Fruit fly (Drosophila melanogaster) whole organism, embryonic: Measurements from ENCODE around the gene CG10584.

Source experiments
- CG10274 ChIP-seq: fragments of 200-800 bp; sonication (Bioruptor generic); optimal IDR thresholded peaks from 3 replicates; lab custom pipeline; 2017; ENCODE audit warnings: missing biosample characterization, mild to moderate bottlenecking, missing genetic modification characterization
- CG10431 ChIP-seq: fragments of 200-800 bp; sonication (Bioruptor generic); optimal IDR thresholded peaks from 3 replicates; lab custom pipeline; 2018; ENCODE audit warnings: missing biosample characterization, mild to moderate bottlenecking, missing genetic modification characterization
- CG12071 ChIP-seq: fragments of 200-800 bp; sonication (Bioruptor generic); optimal IDR thresholded peaks from 3 replicates; lab custom pipeline; 2018; ENCODE audit warnings: missing biosample characterization, mild to moderate bottlenecking, missing genetic modification characterization
- CG13287 ChIP-seq: fragments of 200-800 bp; sonication (Bioruptor generic); IDR thresholded peaks from 2 replicates; pipeline ENCODE4 v1.3.6; 2022; ENCODE audit warnings: missing biosample characterization, missing genetic modification characterization; ENCODE audit not compliant: partially characterized antibody
- CG13424 ChIP-seq: fragments of 200-800 bp; sonication (Bioruptor generic); optimal IDR thresholded peaks from 2 replicates; lab custom pipeline; 2019; ENCODE audit warnings: missing biosample characterization, mild to moderate bottlenecking, missing genetic modification characterization, moderate library complexity
- CG14441 ChIP-seq: fragments of 200-800 bp; sonication (Bioruptor generic); IDR thresholded peaks from 2 replicates; pipeline ENCODE4 v1.3.6; 2022; ENCODE audit warnings: missing biosample characterization, missing genetic modification characterization
- CG15011 ChIP-seq: fragments of 200-800 bp; sonication (Bioruptor generic); optimal IDR thresholded peaks from 3 replicates; lab custom pipeline; 2018; ENCODE audit warnings: missing biosample characterization, mild to moderate bottlenecking, missing genetic modification characterization
- CG18011 ChIP-seq: fragments of 200-800 bp; sonication (Bioruptor generic); optimal IDR thresholded peaks from 2 replicates; lab custom pipeline; 2017; ENCODE audit warnings: missing biosample characterization, missing genetic modification characterization, mild to moderate bottlenecking, moderate library complexity, missing genotype
- CG18262 ChIP-seq: fragments of 200-800 bp; optimal IDR thresholded peaks from 3 replicates; lab custom pipeline; 2019; ENCODE audit warnings: missing biosample characterization, mild to moderate bottlenecking, missing genetic modification characterization, moderate library complexity
- CG18599 ChIP-seq: fragments of 200-800 bp; sonication (Bioruptor generic); optimal IDR thresholded peaks from 3 replicates; lab custom pipeline; 2017; ENCODE audit warnings: missing biosample characterization, missing genetic modification characterization, mild to moderate bottlenecking, moderate library complexity, missing genetic modification reagents
- CG2129 ChIP-seq: fragments of 200-800 bp; sonication (Bioruptor generic); IDR thresholded peaks from 2 replicates; pipeline ENCODE4 v1.3.6; 2022; ENCODE audit warnings: missing biosample characterization, missing genetic modification characterization; ENCODE audit not compliant: partially characterized antibody
- CG2678 ChIP-seq: fragments of 200-800 bp; sonication (Bioruptor generic); optimal IDR thresholded peaks from 3 replicates; lab custom pipeline; 2019; ENCODE audit warnings: missing biosample characterization, mild to moderate bottlenecking, missing genetic modification characterization, moderate library complexity
- CG30403 ChIP-seq: fragments of 200-800 bp; sonication (Bioruptor generic); optimal IDR thresholded peaks from 3 replicates; lab custom pipeline; 2016; ENCODE audit warnings: missing biosample characterization, missing genetic modification characterization
- CG31224 ChIP-seq: fragments of 200-800 bp; sonication (Bioruptor generic); IDR thresholded peaks from 2 replicates; pipeline ENCODE4 v1.3.6; 2022; ENCODE audit warnings: missing biosample characterization, missing genetic modification characterization
- CG5953 ChIP-seq: fragments of 200-800 bp; sonication (Bioruptor generic); IDR thresholded peaks from 2 replicates; pipeline ENCODE4 v1.3.6; 2022; ENCODE audit warnings: missing biosample characterization, missing genetic modification characterization
- CG6175 ChIP-seq: fragments of 200-800 bp; sonication (Bioruptor generic); IDR thresholded peaks from 3 replicates; pipeline ENCODE4 v1.3.6; 2022; ENCODE audit warnings: missing biosample characterization, missing genetic modification characterization
- CG8290 ChIP-seq, 3 experiments: fragments of 200-800 bp; sonication (Bioruptor generic); optimal IDR thresholded peaks; 2 replicates each; lab custom pipeline; 2016 to 2019; ENCODE audit warnings: missing biosample characterization in 3 of 3, missing genetic modification characterization in 3 of 3, mild to moderate bottlenecking in 2 of 3, moderate library complexity in 1 of 3
- CG8924 ChIP-seq: fragments of 200-800 bp; optimal IDR thresholded peaks from 3 replicates; lab custom pipeline; 2019; ENCODE audit warnings: missing biosample characterization, mild to moderate bottlenecking, missing genetic modification characterization, moderate library complexity
- CrebB ChIP-seq: fragments of 200-800 bp; sonication (Bioruptor generic); optimal IDR thresholded peaks from 3 replicates; lab custom pipeline; 2018; ENCODE audit warnings: missing biosample characterization, mild to moderate bottlenecking, missing genetic modification characterization
- D19A ChIP-seq: fragments of 200-800 bp; optimal IDR thresholded peaks from 3 replicates; lab custom pipeline; 2019; ENCODE audit warnings: missing biosample characterization, mild to moderate bottlenecking, missing genetic modification characterization, moderate library complexity
- Drgx ChIP-seq: fragments of 200-800 bp; sonication (Bioruptor generic); IDR thresholded peaks from 2 replicates; pipeline ENCODE4 v1.3.6; 2022; ENCODE audit warnings: missing biosample characterization, missing genetic modification characterization
- HmgZ ChIP-seq: fragments of 200-800 bp; sonication (Bioruptor generic); optimal IDR thresholded peaks from 2 replicates; lab custom pipeline; 2018; ENCODE audit warnings: missing biosample characterization, mild to moderate bottlenecking, missing genetic modification characterization
- Jarid2 ChIP-seq: fragments of 200-800 bp; sonication (Bioruptor generic); optimal IDR thresholded peaks from 3 replicates; lab custom pipeline; 2017; ENCODE audit warnings: mild to moderate bottlenecking, missing biosample characterization, missing genetic modification reagents, missing genetic modification characterization
- NFAT ChIP-seq: fragments of 200-800 bp; sonication (Bioruptor generic); IDR thresholded peaks from 2 replicates; pipeline ENCODE4 v1.3.6; 2022; ENCODE audit warnings: missing biosample characterization, missing genetic modification characterization
- Nf-YA ChIP-seq: fragments of 200-800 bp; sonication (Bioruptor generic); IDR thresholded peaks from 2 replicates; pipeline ENCODE4 v1.3.6; 2022; ENCODE audit warnings: missing biosample characterization, missing genetic modification characterization
- Opbp ChIP-seq: fragments of 200-800 bp; sonication (Bioruptor generic); IDR thresholded peaks from 3 replicates; pipeline ENCODE4 v1.3.6; 2022; ENCODE audit warnings: missing biosample characterization, missing genetic modification characterization; ENCODE audit not compliant: partially characterized antibody
- Ravus ChIP-seq: fragments of 200-800 bp; sonication (Bioruptor generic); IDR thresholded peaks from 2 replicates; pipeline ENCODE4 v1.3.6; 2022; ENCODE audit warnings: missing biosample characterization, missing genetic modification characterization
- Rfx ChIP-seq: fragments of 200-800 bp; sonication (Bioruptor generic); IDR thresholded peaks from 2 replicates; pipeline ENCODE4 v1.3.6; 2022; ENCODE audit warnings: missing biosample characterization, missing genetic modification characterization
- Taf1 ChIP-seq: fragments of 200-800 bp; sonication (Bioruptor generic); IDR thresholded peaks from 2 replicates; pipeline ENCODE4 v1.3.6; 2022; ENCODE audit warnings: missing biosample characterization, missing genetic modification characterization
- bbx ChIP-seq: fragments of 200-800 bp; sonication (Bioruptor generic); IDR thresholded peaks from 2 replicates; pipeline ENCODE4 v1.3.6; 2022; ENCODE audit warnings: missing biosample characterization, missing genetic modification characterization; ENCODE audit not compliant: partially characterized antibody
- cg ChIP-seq: fragments of 200-800 bp; sonication (Bioruptor generic); optimal IDR thresholded peaks from 3 replicates; lab custom pipeline; 2019; ENCODE audit warnings: missing biosample characterization, mild to moderate bottlenecking, missing genetic modification characterization, moderate library complexity
- chm ChIP-seq: fragments of 200-800 bp; sonication (Bioruptor generic); IDR thresholded peaks from 2 replicates; pipeline ENCODE4 v1.3.6; 2022; ENCODE audit warnings: missing biosample characterization, missing genetic modification characterization
- croc ChIP-seq: fragments of 200-800 bp; sonication (Bioruptor generic); conservative IDR thresholded peaks from 3 replicates; pipeline ENCODE4 v1.3.6; 2022; ENCODE audit warnings: missing biosample characterization, missing genetic modification characterization
- crol ChIP-seq: fragments of 200-800 bp; sonication (Bioruptor generic); IDR thresholded peaks from 2 replicates; pipeline ENCODE4 v1.3.6; 2022; ENCODE audit warnings: missing biosample characterization, missing genetic modification characterization
- exex ChIP-seq: fragments of 200-800 bp; sonication (Bioruptor generic); optimal IDR thresholded peaks from 4 replicates; lab custom pipeline; 2018; ENCODE audit warnings: missing biosample characterization, mild to moderate bottlenecking, missing genetic modification characterization, moderate library complexity
- fd102C ChIP-seq: fragments of 200-800 bp; sonication (Bioruptor generic); optimal IDR thresholded peaks from 2 replicates; lab custom pipeline; 2018; ENCODE audit warnings: missing biosample characterization, mild to moderate bottlenecking, missing genetic modification characterization, moderate library complexity
- ftz-f1 ChIP-seq: fragments of 200-800 bp; sonication (Bioruptor generic); optimal IDR thresholded peaks from 2 replicates; lab custom pipeline; 2016; ENCODE audit warnings: missing biosample characterization, missing genetic modification characterization
- gro ChIP-seq: fragments of 200-800 bp; sonication (Bioruptor generic); optimal IDR thresholded peaks from 2 replicates; lab custom pipeline; 2016; ENCODE audit warnings: missing biosample characterization, missing genetic modification characterization
- jigr1 ChIP-seq: fragments of 200-800 bp; sonication (Bioruptor generic); IDR thresholded peaks from 3 replicates; pipeline ENCODE4 v1.3.6; 2022; ENCODE audit warnings: missing biosample characterization, missing genetic modification characterization
- mam ChIP-seq: fragments of 200-800 bp; sonication (Bioruptor generic); optimal IDR thresholded peaks from 3 replicates; lab custom pipeline; 2016; ENCODE audit warnings: missing biosample characterization, missing genetic modification characterization
- nom ChIP-seq: fragments of 200-800 bp; sonication (Bioruptor generic); optimal IDR thresholded peaks from 2 replicates; lab custom pipeline; 2017; ENCODE audit warnings: missing biosample characterization, missing genetic modification characterization, mild to moderate bottlenecking, moderate library complexity, missing genetic modification reagents
- row ChIP-seq: fragments of 200-800 bp; sonication (Bioruptor generic); IDR thresholded peaks from 3 replicates; pipeline ENCODE4 v1.3.6; 2022; ENCODE audit warnings: missing biosample characterization, missing genetic modification characterization
- sd ChIP-seq: fragments of 200-800 bp; sonication (Bioruptor generic); optimal IDR thresholded peaks from 3 replicates; lab custom pipeline; 2018; ENCODE audit warnings: missing biosample characterization, mild to moderate bottlenecking, missing genetic modification characterization, moderate library complexity
- sens ChIP-seq: fragments of 200-800 bp; sonication (Bioruptor generic); peaks from one replicate; lab custom pipeline; 2016; ENCODE audit warnings: missing biosample characterization, missing genetic modification characterization
- sima ChIP-seq: fragments of 200-800 bp; sonication (Bioruptor generic); optimal IDR thresholded peaks from 2 replicates; lab custom pipeline; 2016; ENCODE audit warnings: missing biosample characterization, missing genetic modification characterization
- so ChIP-seq: fragments of 200-800 bp; sonication (Bioruptor generic); IDR thresholded peaks from 3 replicates; pipeline ENCODE4 v1.3.6; 2022; ENCODE audit warnings: missing biosample characterization, missing genetic modification characterization
- trh ChIP-seq: fragments of 200-800 bp; sonication (Bioruptor generic); optimal IDR thresholded peaks from 2 replicates; lab custom pipeline; 2016; ENCODE audit warnings: missing biosample characterization, missing genetic modification characterization
- tup ChIP-seq: fragments of 200-800 bp; sonication (Bioruptor generic); optimal IDR thresholded peaks from 2 replicates; lab custom pipeline; 2016; ENCODE audit warnings: missing biosample characterization, mild to moderate bottlenecking, missing genetic modification characterization, moderate library complexity
- usp ChIP-seq: fragments of >200 bp; optimal IDR thresholded peaks from 2 replicates; lab custom pipeline; 2017; ENCODE audit warnings: missing biosample characterization, missing genetic modification characterization
- wek ChIP-seq: fragments of 200-800 bp; sonication (Bioruptor generic); optimal IDR thresholded peaks from 3 replicates; lab custom pipeline; 2018; ENCODE audit warnings: missing biosample characterization, mild to moderate bottlenecking, missing genetic modification characterization, moderate library complexity

The CG10584 gene

dm6 chr3L:21058651-21059050 lies 27.5 kb upstream of the CG10584 start (continued):
- TF ChIP-seq jigr1 (GFP tag; lab: Robert Waterston, UW) (no peak), mam (no peak), CG30403 (GFP tag; lab: Kevin White, UChicago) (no peak), CG15011 (GFP tag; lab: Kevin White, UChicago) (no peak), HmgZ (tag; lab: Kevin White, UChicago) (peak; percentile 37), sens (GFP tag; lab: Kevin White, UChicago) (peak; percentile 74), D19A (peak; percentile 13), row (GFP tag; lab: Robert Waterston, UW) (0 out of 3 replicates have a peak, but pooled peaks have one; percentile 6), tup (GFP tag; lab: Kevin White, UChicago) (no peak), cg (GFP tag; lab: Kevin White, UChicago) (peak; percentile 82), CG12071 (peak; percentile 4), sd (tag; lab: Kevin White, UChicago) (peak; percentile 23), trh (GFP tag; lab: Kevin White, UChicago) (no peak), wek (GFP tag; lab: Kevin White, UChicago) (peak; percentile 1), sima (GFP tag; lab: Kevin White, UChicago) (no peak), ftz-f1 (GFP tag; lab: Kevin White, UChicago) (peak; percentile 22), CG14441 (GFP tag; lab: Robert Waterston, UW) (peak; percentile 43), Nf-YA (no peak), CG2678 (tag; lab: Kevin White, UChicago) (peak; percentile 6), chm (GFP tag; lab: Robert Waterston, UW) (peak; percentile 38; the same call in 1 of the 2 replicates), CG31224 (GFP tag; lab: Robert Waterston, UW) (no peak), CG2129 (GFP tag; lab: Robert Waterston, UW) (no peak), Rfx (GFP tag; lab: Robert Waterston, UW) (peak; percentile 60), bbx (GFP tag; lab: Robert Waterston, UW) (peak; percentile 17; the same call in 1 of the 2 replicates), fd102C (no peak), exex (tag; lab: Kevin White, UChicago) (peak; percentile 8), CG8924 (tag; lab: Kevin White, UChicago) (peak; percentile 21), NFAT (peak; percentile 60; the same call in 1 of the 2 replicates), CG10274 (no peak), Taf1 (GFP tag; lab: Robert Waterston, UW) (0 out of 2 replicates have a peak, but pooled peaks have one; percentile 14), CG13287 (peak; percentile 52; the same call in 1 of the 2 replicates), CG8290 (GFP tag; optimal IDR thresholded peaks at IDR 0.05; lab: Kevin White, UChicago) (no peak), CG8290 (tag; optimal IDR thresholded peaks at IDR 0.05; lab: Kevin White, UChicago) (peak in 1 of 2 experiments; percentile 62), Jarid2 (GFP tag; lab: Kevin White, UChicago) (peak; percentile 93), Drgx (GFP tag; lab: Robert Waterston, UW) (0 out of 2 replicates have a peak, but pooled peaks have one; percentile 38), CG10431 (GFP tag; lab: Kevin White, UChicago) (no peak), CG18011 (GFP tag; lab: Kevin White, UChicago) (no peak), Opbp (GFP tag; lab: Robert Waterston, UW) (peak; percentile 59; the same call in 1 of the 3 replicates), gro (GFP tag; lab: Kevin White, UChicago) (peak; percentile 57), CG6175 (0 out of 3 replicates have a peak, but pooled peaks have one; percentile 9), CG18599 (peak; percentile 9), crol (GFP tag; lab: Robert Waterston, UW) (peak; percentile 93), CG13424 (tag; lab: Kevin White, UChicago) (no peak), croc (GFP tag; lab: Robert Waterston, UW) (no peak), so (GFP tag; lab: Robert Waterston, UW) (0 out of 3 replicates have a peak, but pooled peaks have one; percentile 40), CrebB (tag; lab: Kevin White, UChicago) (peak; percentile 7), CG5953 (GFP tag; lab: Robert Waterston, UW) (peak; percentile 29; the same call in 1 of the 2 replicates), nom (GFP tag; lab: Kevin White, UChicago) (peak; percentile 33), Ravus (no peak), usp (GFP tag; lab: Kevin White, UChicago) (no peak), CG18262 (tag; lab: Kevin White, UChicago) (no peak)
